Fruit fly (Drosophila melanogaster) whole organism, embryonic: ENCODE data around the gene Lcp65Ae.

Experiments
- Awh ChIP-seq: fragments of 200-800 bp; sonication (Bioruptor generic); IDR thresholded peaks from 2 replicates; pipeline ENCODE4, ENCODE4 v1.3.6; 2022; ENCODE audit warnings: missing biosample characterization, missing genetic modification characterization
- CG10267 ChIP-seq: fragments of 200-800 bp; sonication (Bioruptor generic); optimal IDR thresholded peaks from 2 replicates; lab custom pipeline; 2018; ENCODE audit warnings: missing biosample characterization, mild to moderate bottlenecking, missing genetic modification characterization, moderate library complexity
- CG10462 ChIP-seq: fragments of 200-800 bp; sonication (Bioruptor generic); optimal IDR thresholded peaks from 2 replicates; lab custom pipeline; 2016; ENCODE audit warnings: missing biosample characterization, missing genetic modification characterization
- CG11456 ChIP-seq: fragments of 200-800 bp; sonication (Bioruptor generic); IDR thresholded peaks from 3 replicates; pipeline ENCODE4 v1.3.6; 2022; ENCODE audit warnings: missing biosample characterization, missing genetic modification characterization
- CG13894 ChIP-seq: fragments of 200-800 bp; sonication (Bioruptor generic); optimal IDR thresholded peaks from 3 replicates; lab custom pipeline; 2018; ENCODE audit warnings: missing biosample characterization, mild to moderate bottlenecking, missing genetic modification characterization, moderate library complexity
- CG14667 ChIP-seq: fragments of 200-800 bp; sonication (Bioruptor generic); IDR thresholded peaks from 2 replicates; pipeline ENCODE4 v1.3.6; 2022; ENCODE audit warnings: missing biosample characterization, missing genetic modification characterization
- CG14860 ChIP-seq: fragments of 200-800 bp; sonication (Bioruptor generic); IDR thresholded peaks from 3 replicates; pipeline ENCODE4 v1.3.6; 2022; ENCODE audit warnings: missing biosample characterization, missing genetic modification characterization; ENCODE audit not compliant: partially characterized antibody
- CG17361 ChIP-seq: fragments of 200-800 bp; sonication (Bioruptor generic); IDR thresholded peaks from 3 replicates; pipeline ENCODE4 v1.3.6; 2022; ENCODE audit warnings: missing biosample characterization, missing genetic modification characterization
- CG17568 ChIP-seq: fragments of 200-800 bp; sonication (Bioruptor generic); optimal IDR thresholded peaks from 2 replicates; lab custom pipeline; 2018; ENCODE audit warnings: missing biosample characterization, mild to moderate bottlenecking, missing genetic modification characterization, moderate library complexity
- CG17912 ChIP-seq: fragments of 200-800 bp; sonication (Bioruptor generic); optimal IDR thresholded peaks from 2 replicates; lab custom pipeline; 2018; ENCODE audit warnings: missing biosample characterization, mild to moderate bottlenecking, missing genetic modification characterization
- CG30020 ChIP-seq: fragments of 200-800 bp; optimal IDR thresholded peaks from 2 replicates; lab custom pipeline; 2019; ENCODE audit warnings: missing biosample characterization, mild to moderate bottlenecking, missing genetic modification characterization, moderate library complexity
- CG31365 ChIP-seq: fragments of 200-800 bp; sonication (Bioruptor generic); optimal IDR thresholded peaks from 2 replicates; lab custom pipeline; 2018; ENCODE audit warnings: missing biosample characterization, mild to moderate bottlenecking, missing genetic modification characterization
- CG3838 ChIP-seq: fragments of 200-800 bp; sonication (Bioruptor generic); optimal IDR thresholded peaks from 3 replicates; lab custom pipeline; 2016; ENCODE audit warnings: missing biosample characterization, missing genetic modification characterization
- CG5245 ChIP-seq: fragments of 200-800 bp; sonication (Bioruptor generic); optimal IDR thresholded peaks from 3 replicates; lab custom pipeline; 2016; ENCODE audit warnings: missing biosample characterization, missing genetic modification characterization
- CG6689 ChIP-seq: fragments of 200-800 bp; sonication (Bioruptor generic); IDR thresholded peaks from 2 replicates; pipeline ENCODE4 v1.3.6; 2022; ENCODE audit warnings: missing biosample characterization, missing genetic modification characterization
- CG6791 ChIP-seq: fragments of 200-800 bp; sonication (Bioruptor generic); IDR thresholded peaks from 3 replicates; pipeline ENCODE4 v1.3.6; 2022; ENCODE audit warnings: missing biosample characterization, missing genetic modification characterization; ENCODE audit not compliant: partially characterized antibody
- CG7786 ChIP-seq: fragments of 200-800 bp; sonication (Bioruptor generic); optimal IDR thresholded peaks from 2 replicates; lab custom pipeline; 2016; ENCODE audit warnings: missing biosample characterization, missing genetic modification characterization
- CrebB ChIP-seq: fragments of 200-800 bp; sonication (Bioruptor generic); optimal IDR thresholded peaks from 3 replicates; lab custom pipeline; 2018; ENCODE audit warnings: missing biosample characterization, mild to moderate bottlenecking, missing genetic modification characterization
- Dfd ChIP-seq, 2 experiments: fragments of >200 bp; optimal IDR thresholded peaks; 2 replicates each; lab custom pipeline; 2017; ENCODE audit warnings: missing biosample characterization in 2 of 2, missing genetic modification characterization in 2 of 2
- Elba2 ChIP-seq: fragments of 200-800 bp; sonication (Bioruptor generic); optimal IDR thresholded peaks from 3 replicates; lab custom pipeline; 2016; ENCODE audit warnings: missing biosample characterization, missing genetic modification characterization
- H2.0 ChIP-seq: fragments of 200-800 bp; sonication (Bioruptor generic); IDR thresholded peaks from 2 replicates; pipeline ENCODE4 v1.3.6; 2022; ENCODE audit warnings: missing biosample characterization, missing genetic modification characterization
- Lpt ChIP-seq: fragments of >200 bp; optimal IDR thresholded peaks from 2 replicates; lab custom pipeline; 2018; ENCODE audit warnings: missing biosample characterization, missing genetic modification characterization
- Nf-YB ChIP-seq: fragments of 200-800 bp; sonication (Bioruptor generic); optimal IDR thresholded peaks from 3 replicates; lab custom pipeline; 2019; ENCODE audit warnings: missing biosample characterization, mild to moderate bottlenecking, missing genetic modification characterization, moderate library complexity
- Ravus ChIP-seq: fragments of 200-800 bp; sonication (Bioruptor generic); IDR thresholded peaks from 2 replicates; pipeline ENCODE4 v1.3.6; 2022; ENCODE audit warnings: missing biosample characterization, missing genetic modification characterization
- Trl ChIP-seq, 3 experiments: fragments of >200 bp in 2 of 3; fragments of 200-800 bp in 1 of 3; sonication (Bioruptor generic) in 1 of 3; optimal IDR thresholded peaks; 2 replicates in 1 of 3; 3 replicates in 2 of 3; lab custom pipeline; 2016 to 2017; ENCODE audit warnings: missing biosample characterization in 1 of 3, missing genetic modification characterization in 1 of 3
- cg ChIP-seq: fragments of 200-800 bp; sonication (Bioruptor generic); optimal IDR thresholded peaks from 3 replicates; lab custom pipeline; 2019; ENCODE audit warnings: missing biosample characterization, mild to moderate bottlenecking, missing genetic modification characterization, moderate library complexity
- chinmo ChIP-seq: fragments of 200-800 bp; sonication (Bioruptor generic); IDR thresholded peaks from 4 replicates; pipeline ENCODE4 v1.3.6; 2022; ENCODE audit warnings: missing biosample characterization, missing genetic modification characterization; ENCODE audit not compliant: partially characterized antibody
- dati ChIP-seq: fragments of 200-800 bp; sonication (Bioruptor generic); IDR thresholded peaks from 2 replicates; pipeline ENCODE4 v1.3.6; 2022; ENCODE audit warnings: missing biosample characterization, missing genetic modification characterization
- fru ChIP-seq: fragments of >200 bp; optimal IDR thresholded peaks from 2 replicates; lab custom pipeline; 2017
- gcm2 ChIP-seq: fragments of 200-800 bp; sonication (Bioruptor generic); optimal IDR thresholded peaks from 2 replicates; lab custom pipeline; 2016; ENCODE audit warnings: missing biosample characterization, missing genetic modification characterization
- gro ChIP-seq: fragments of 200-800 bp; sonication (Bioruptor generic); optimal IDR thresholded peaks from 2 replicates; lab custom pipeline; 2016; ENCODE audit warnings: missing biosample characterization, missing genetic modification characterization
- gsb-n ChIP-seq: fragments of 200-800 bp; sonication (Bioruptor generic); optimal IDR thresholded peaks from 3 replicates; lab custom pipeline; 2018; ENCODE audit warnings: missing biosample characterization, mild to moderate bottlenecking, missing genetic modification characterization
- hkb ChIP-seq, 2 experiments: fragments of 200-800 bp in 1 of 2; fragments of >200 bp in 1 of 2; sonication (Bioruptor generic) in 1 of 2; IDR thresholded peaks in 1 of 2; optimal IDR thresholded peaks in 1 of 2; 2 replicates each; pipeline versions ENCODE4 v1.3.6 to Lab custom; 2017 to 2022; ENCODE audit warnings: missing biosample characterization in 1 of 2, missing genetic modification characterization in 1 of 2
- kah ChIP-seq: fragments of 200-800 bp; sonication (Bioruptor generic); optimal IDR thresholded peaks from 2 replicates; lab custom pipeline; 2018; ENCODE audit warnings: missing biosample characterization, mild to moderate bottlenecking, missing genetic modification characterization
- nerfin-1 ChIP-seq: fragments of 200-800 bp; sonication (Bioruptor generic); optimal IDR thresholded peaks from 3 replicates; lab custom pipeline; 2019; ENCODE audit warnings: missing biosample characterization, mild to moderate bottlenecking, missing genetic modification characterization, moderate library complexity
- nmo ChIP-seq: fragments of 200-800 bp; sonication (Bioruptor generic); optimal IDR thresholded peaks from 2 replicates; lab custom pipeline; 2018; ENCODE audit warnings: missing biosample characterization, mild to moderate bottlenecking, missing genetic modification characterization, moderate library complexity
- otp ChIP-seq: fragments of 200-800 bp; sonication (Bioruptor generic); IDR thresholded peaks from 3 replicates; pipeline ENCODE4, ENCODE4 v1.3.6; 2022; ENCODE audit warnings: missing biosample characterization, missing genetic modification characterization
- ro ChIP-seq: fragments of 200-800 bp; sonication (Bioruptor generic); IDR thresholded peaks from 2 replicates; pipeline ENCODE4 v1.3.6; 2022; ENCODE audit warnings: missing biosample characterization, missing genetic modification characterization
- row ChIP-seq: fragments of 200-800 bp; sonication (Bioruptor generic); IDR thresholded peaks from 3 replicates; pipeline ENCODE4 v1.3.6; 2022; ENCODE audit warnings: missing biosample characterization, missing genetic modification characterization
- salm ChIP-seq: fragments of 200-800 bp; sonication (Bioruptor generic); optimal IDR thresholded peaks from 2 replicates; lab custom pipeline; 2018; ENCODE audit warnings: missing biosample characterization, mild to moderate bottlenecking, missing genetic modification characterization
- sd ChIP-seq: fragments of 200-800 bp; sonication (Bioruptor generic); optimal IDR thresholded peaks from 3 replicates; lab custom pipeline; 2018; ENCODE audit warnings: missing biosample characterization, mild to moderate bottlenecking, missing genetic modification characterization, moderate library complexity
- seq ChIP-seq: fragments of 200-800 bp; sonication (Bioruptor generic); IDR thresholded peaks from 2 replicates; pipeline ENCODE4 v1.3.6; 2022; ENCODE audit warnings: missing biosample characterization, missing genetic modification characterization
- shn ChIP-seq: fragments of 200-800 bp; sonication (Bioruptor generic); optimal IDR thresholded peaks from 3 replicates; lab custom pipeline; 2016; ENCODE audit warnings: missing biosample characterization, missing genetic modification characterization
- sima ChIP-seq: fragments of 200-800 bp; sonication (Bioruptor generic); optimal IDR thresholded peaks from 2 replicates; lab custom pipeline; 2016; ENCODE audit warnings: missing biosample characterization, missing genetic modification characterization
- sug ChIP-seq: fragments of 200-800 bp; optimal IDR thresholded peaks from 2 replicates; lab custom pipeline; 2019; ENCODE audit warnings: missing biosample characterization, mild to moderate bottlenecking, missing genetic modification characterization, moderate library complexity
- vvl ChIP-seq: fragments of 200-800 bp; sonication (Bioruptor generic); IDR thresholded peaks from 2 replicates; pipeline ENCODE4 v1.3.6; 2022; ENCODE audit warnings: missing biosample characterization, missing genetic modification characterization
- z ChIP-seq: fragments of 200-800 bp; sonication (Bioruptor generic); IDR thresholded peaks from 3 replicates; pipeline ENCODE4 v1.3.6; 2022; ENCODE audit warnings: missing biosample characterization, missing genetic modification characterization
- zen ChIP-seq: fragments of 200-800 bp; sonication (Bioruptor generic); optimal IDR thresholded peaks from 3 replicates; lab custom pipeline; 2018; ENCODE audit warnings: missing biosample characterization, mild to moderate bottlenecking, missing genetic modification characterization, moderate library complexity

Lcp65Ae gene

dm6 chr3L:6138586-6138985, 668 bp upstream of the Lcp65Ae start (continued):
- TF ChIP-seq vvl (GFP tag; lab: Robert Waterston, UW): peak; percentile 76
- TF ChIP-seq, all 482 proteins: peak for 5

- TF ChIP-seq CG17361 (GFP tag; lab: Robert Waterston, UW) (no peak), CG6689 (no peak), sima (GFP tag; lab: Kevin White, UChicago) (no peak), CrebB (no peak), sug (tag; lab: Kevin White, UChicago) (no peak), nmo (no peak), hkb (optimal IDR thresholded peaks at IDR 0.05; lab: Kevin White, UChicago) (no peak), hkb (GFP tag; IDR thresholded peaks at IDR 0.05; lab: Robert Waterston, UW) (no peak), CG31365 (tag; lab: Kevin White, UChicago) (no peak), gsb-n (no peak), Lpt (GFP tag; lab: Kevin White, UChicago) (no peak), z (GFP tag; lab: Robert Waterston, UW) (no peak), CG11456 (no peak), CG3838 (GFP tag; lab: Kevin White, UChicago) (no peak), CG6791 (GFP tag; lab: Robert Waterston, UW) (no peak)
- TF ChIP-seq, all 482 proteins: peak for 0
Measured at dm6 chr3L:6136691-6137090, 1.2 kb downstream of the Lcp65Ae start, which contains the start of gene Lcp65Af. Lcp65Af (minus strand) TSS chr3L:6136791.

dm6 chr3L:6135174-6135573, 2.7 kb downstream of the Lcp65Ae start, which contains the start of gene Lcp65Ag1:
Lcp65Ag1 (minus strand) TSS chr3L:6135274.
- TF ChIP-seq otp (GFP tag; lab: Robert Waterston, UW) (no peak), CG10462 (no peak), Elba2 (GFP tag; lab: Kevin White, UChicago) (no peak), nerfin-1 (tag; lab: Kevin White, UChicago) (no peak), Nf-YB (no peak), zen (tag; lab: Kevin White, UChicago) (no peak), CG14860 (no peak), ro (no peak), CG30020 (tag; lab: Kevin White, UChicago) (no peak), CG17568 (GFP tag; lab: Kevin White, UChicago) (no peak), fru (lab: Kevin White, UChicago) (no peak), gcm2 (GFP tag; lab: Kevin White, UChicago) (no peak), H2.0 (GFP tag; lab: Robert Waterston, UW) (no peak), seq (GFP tag; lab: Robert Waterston, UW) (no peak), CG7786 (GFP tag; lab: Kevin White, UChicago) (no peak), Awh (GFP tag; lab: Robert Waterston, UW) (no peak), Dfd (GFP tag; optimal IDR thresholded peaks at IDR 0.05; lab: Kevin White, UChicago) (no peak)

- TF ChIP-seq sd (tag; lab: Kevin White, UChicago) (peak; percentile 6), dati (GFP tag; lab: Robert Waterston, UW) (no peak), cg (GFP tag; lab: Kevin White, UChicago) (no peak), CG10267 (tag; lab: Kevin White, UChicago) (no peak), row (no peak), CG5245 (GFP tag; lab: Kevin White, UChicago) (no peak), Ravus (GFP tag; lab: Robert Waterston, UW) (no peak), CG17912 (GFP tag; lab: Kevin White, UChicago) (no peak), chinmo (GFP tag; lab: Robert Waterston, UW) (0 out of 4 replicates have a peak, but pooled peaks have one; percentile 12), kah (GFP tag; lab: Kevin White, UChicago) (no peak), salm (tag; lab: Kevin White, UChicago) (no peak), CG13894 (peak; percentile 96), shn (no peak), Trl (optimal IDR thresholded peaks at IDR 0.05; lab: Kevin White, UChicago) (no peak), Trl (GFP tag; optimal IDR thresholded peaks at IDR 0.05; lab: Kevin White, UChicago) (no peak), gro (GFP tag; lab: Kevin White, UChicago) (no peak), CG14667 (no peak)
Measured at dm6 chr3L:6133546-6133945, 4.4 kb downstream of the Lcp65Ae start, which contains the start of gene Lcp65Ag2. Lcp65Ag2 (minus strand) TSS chr3L:6133593.
